Worm (Caenorhabditis elegans): ENCODE results near the gene adal-1.

ce11 chrII:6918862-6919261 lies 25.4 kb upstream of the adal-1 start, which contains the start of gene B0252.5:
- TF ChIP-seq nhr-237 (tag; optimal IDR thresholded peaks at IDR 0.05) (no peak), ztf-4 (tag; optimal IDR thresholded peaks at IDR 0.05) (no peak), nfya-1 (tag; optimal IDR thresholded peaks at IDR 0.05; ENCODE audit: insufficient read depth) (no peak), unc-39 (tag; optimal IDR thresholded peaks at IDR 0.05) (no peak)

Data from whole organism, L3 larva.